Fruit fly (Drosophila melanogaster) whole organism, embryonic: Measurements from ENCODE around the gene Pde11.

Source experiments
- Abd-B ChIP-seq: fragments of 200-800 bp; sonication (Bioruptor generic); optimal IDR thresholded peaks from 2 replicates; lab custom pipeline; 2018; ENCODE audit warnings: missing biosample characterization, mild to moderate bottlenecking, missing genetic modification characterization, moderate library complexity
- Atf-2 ChIP-seq: fragments of 200-800 bp; sonication (Bioruptor generic); optimal IDR thresholded peaks from 2 replicates; lab custom pipeline; 2016; ENCODE audit warnings: missing biosample characterization, missing genetic modification characterization
- Atf3 ChIP-seq: fragments of 200-800 bp; sonication (Bioruptor generic); optimal IDR thresholded peaks from 3 replicates; lab custom pipeline; 2016; ENCODE audit warnings: missing biosample characterization, missing genetic modification characterization
- CG10654 ChIP-seq: fragments of 200-800 bp; sonication (Bioruptor generic); optimal IDR thresholded peaks from 2 replicates; lab custom pipeline; 2016; ENCODE audit warnings: missing biosample characterization, missing genetic modification characterization
- CG1233 ChIP-seq: fragments of 200-800 bp; sonication (Bioruptor generic); optimal IDR thresholded peaks from 4 replicates; lab custom pipeline; 2018; ENCODE audit warnings: missing biosample characterization, mild to moderate bottlenecking, missing genetic modification characterization
- CG13296 ChIP-seq: fragments of 200-800 bp; sonication (Bioruptor generic); optimal IDR thresholded peaks from 3 replicates; lab custom pipeline; 2018; ENCODE audit warnings: missing biosample characterization, mild to moderate bottlenecking, missing genetic modification characterization
- CG13624 ChIP-seq: fragments of 200-800 bp; sonication (Bioruptor generic); optimal IDR thresholded peaks from 2 replicates; lab custom pipeline; 2016; ENCODE audit warnings: missing biosample characterization, missing genetic modification characterization
- CG15479 ChIP-seq: fragments of 200-800 bp; sonication (Bioruptor generic); optimal IDR thresholded peaks from 3 replicates; lab custom pipeline; 2019; ENCODE audit warnings: missing biosample characterization, mild to moderate bottlenecking, missing genetic modification characterization, moderate library complexity
- CG17359 ChIP-seq: fragments of 200-800 bp; sonication (Bioruptor generic); optimal IDR thresholded peaks from 3 replicates; lab custom pipeline; 2018; ENCODE audit warnings: missing biosample characterization, mild to moderate bottlenecking, missing genetic modification characterization, moderate library complexity
- CG17829 ChIP-seq: fragments of 200-800 bp; optimal IDR thresholded peaks from 2 replicates; lab custom pipeline; 2019; ENCODE audit warnings: missing biosample characterization, mild to moderate bottlenecking, missing genetic modification characterization, moderate library complexity
- CG2202 ChIP-seq: fragments of 200-800 bp; sonication (Bioruptor generic); optimal IDR thresholded peaks from 2 replicates; lab custom pipeline; 2018; ENCODE audit warnings: missing biosample characterization, mild to moderate bottlenecking, missing genetic modification characterization
- CG31441 ChIP-seq: fragments of 200-800 bp; sonication (Bioruptor generic); IDR thresholded peaks from 2 replicates; pipeline ENCODE4 v1.3.6; 2022; ENCODE audit warnings: missing biosample characterization, missing genetic modification characterization
- CG32767 ChIP-seq: fragments of 200-800 bp; sonication (Bioruptor generic); IDR thresholded peaks from 2 replicates; pipeline ENCODE4 v1.3.6; 2022; ENCODE audit warnings: missing biosample characterization, missing genetic modification characterization
- CG33557 ChIP-seq: fragments of 200-800 bp; sonication (Bioruptor generic); optimal IDR thresholded peaks from 2 replicates; lab custom pipeline; 2019; ENCODE audit warnings: missing biosample characterization, mild to moderate bottlenecking, missing genetic modification characterization, moderate library complexity
- CG4328 ChIP-seq: fragments of 200-800 bp; sonication (Bioruptor generic); optimal IDR thresholded peaks from 3 replicates; lab custom pipeline; 2017; ENCODE audit warnings: missing biosample characterization, missing genetic modification reagents, missing genetic modification characterization
- CG4854 ChIP-seq: fragments of 200-800 bp; sonication (Bioruptor generic); optimal IDR thresholded peaks from 2 replicates; lab custom pipeline; 2016; ENCODE audit warnings: missing biosample characterization, missing genetic modification characterization, inconsistent platforms
- CG6683 ChIP-seq: fragments of 200-800 bp; sonication (Bioruptor generic); optimal IDR thresholded peaks from 2 replicates; lab custom pipeline; 2017; ENCODE audit warnings: missing biosample characterization, mild to moderate bottlenecking, missing genetic modification characterization, missing genetic modification reagents
- CG7357 ChIP-seq: fragments of 200-800 bp; sonication (Bioruptor generic); IDR thresholded peaks from 3 replicates; pipeline ENCODE4 v1.3.6; 2022; ENCODE audit warnings: missing biosample characterization, missing genetic modification characterization
- Chrac-16 ChIP-seq: fragments of 200-800 bp; sonication (Bioruptor generic); optimal IDR thresholded peaks from 3 replicates; lab custom pipeline; 2016; ENCODE audit warnings: missing biosample characterization, missing genetic modification characterization
- Dp ChIP-seq: fragments of 200-800 bp; sonication (Bioruptor generic); optimal IDR thresholded peaks from 2 replicates; lab custom pipeline; 2018; ENCODE audit warnings: missing biosample characterization, mild to moderate bottlenecking, missing genetic modification characterization, moderate library complexity
- ERR ChIP-seq: fragments of 200-800 bp; sonication (Bioruptor generic); optimal IDR thresholded peaks from 2 replicates; lab custom pipeline; 2016; ENCODE audit warnings: missing biosample characterization, missing genetic modification characterization
- HLH3B ChIP-seq: fragments of 200-800 bp; sonication (Bioruptor generic); IDR thresholded peaks from 2 replicates; pipeline ENCODE4 v1.3.6; 2022; ENCODE audit warnings: missing biosample characterization, missing genetic modification characterization
- Hmx ChIP-seq: fragments of 200-800 bp; sonication (Bioruptor generic); optimal IDR thresholded peaks from 2 replicates; lab custom pipeline; 2016; ENCODE audit warnings: missing biosample characterization, missing genetic modification characterization
- Neu2 ChIP-seq: fragments of 200-800 bp; sonication (Bioruptor generic); optimal IDR thresholded peaks from 3 replicates; lab custom pipeline; 2016; ENCODE audit warnings: missing biosample characterization, missing genetic modification characterization, borderline replicate concordance
- NfI ChIP-seq: fragments of 200-800 bp; sonication (Bioruptor generic); optimal IDR thresholded peaks from 3 replicates; lab custom pipeline; 2018; ENCODE audit warnings: missing biosample characterization, mild to moderate bottlenecking, missing genetic modification characterization, moderate library complexity
- Poxn ChIP-seq: fragments of 200-800 bp; sonication (Bioruptor generic); IDR thresholded peaks from 2 replicates; pipeline ENCODE4 v1.3.6; 2022; ENCODE audit warnings: missing biosample characterization, missing genetic modification characterization
- Six4 ChIP-seq: fragments of 200-800 bp; sonication (Bioruptor generic); optimal IDR thresholded peaks from 2 replicates; lab custom pipeline; 2016; ENCODE audit warnings: missing biosample characterization, missing genetic modification characterization
- cad ChIP-seq: fragments of >200 bp; optimal IDR thresholded peaks from 2 replicates; lab custom pipeline; 2017; ENCODE audit warnings: missing biosample characterization, missing genetic modification characterization
- chm ChIP-seq: fragments of 200-800 bp; sonication (Bioruptor generic); IDR thresholded peaks from 2 replicates; pipeline ENCODE4 v1.3.6; 2022; ENCODE audit warnings: missing biosample characterization, missing genetic modification characterization
- croc ChIP-seq: fragments of 200-800 bp; sonication (Bioruptor generic); conservative IDR thresholded peaks from 3 replicates; pipeline ENCODE4 v1.3.6; 2022; ENCODE audit warnings: missing biosample characterization, missing genetic modification characterization
- danr ChIP-seq: fragments of 200-800 bp; sonication (Bioruptor generic); IDR thresholded peaks from 2 replicates; pipeline ENCODE4 v1.3.6; 2022; ENCODE audit warnings: missing biosample characterization, missing genetic modification characterization
- disco-r ChIP-seq: fragments of 200-800 bp; sonication (Bioruptor generic); optimal IDR thresholded peaks from 2 replicates; lab custom pipeline; 2016; ENCODE audit warnings: missing biosample characterization, missing genetic modification characterization
- fd96Cb ChIP-seq: fragments of 200-800 bp; sonication (Bioruptor generic); optimal IDR thresholded peaks from 2 replicates; lab custom pipeline; 2018; ENCODE audit warnings: missing biosample characterization, mild to moderate bottlenecking, missing genetic modification characterization, moderate library complexity
- gem ChIP-seq: fragments of 200-800 bp; sonication (Bioruptor generic); optimal IDR thresholded peaks from 2 replicates; lab custom pipeline; 2019; ENCODE audit warnings: missing biosample characterization, mild to moderate bottlenecking, missing genetic modification characterization, moderate library complexity
- grau ChIP-seq: fragments of 200-800 bp; optimal IDR thresholded peaks from 3 replicates; lab custom pipeline; 2019; ENCODE audit warnings: missing biosample characterization, mild to moderate bottlenecking, missing genetic modification characterization, moderate library complexity
- h ChIP-seq: fragments of >200 bp; optimal IDR thresholded peaks from 2 replicates; lab custom pipeline; 2017
- her ChIP-seq: fragments of 200-800 bp; sonication (Bioruptor generic); optimal IDR thresholded peaks from 2 replicates; lab custom pipeline; 2016; ENCODE audit warnings: missing biosample characterization, missing genetic modification characterization
- ken ChIP-seq: fragments of 200-800 bp; sonication (Bioruptor generic); IDR thresholded peaks from 3 replicates; pipeline ENCODE4 v1.3.6; 2022; ENCODE audit warnings: missing biosample characterization, missing genetic modification characterization
- lmd ChIP-seq: fragments of 200-800 bp; sonication (Bioruptor generic); IDR thresholded peaks from 2 replicates; pipeline ENCODE4 v1.3.6; 2022; ENCODE audit warnings: missing biosample characterization, missing genetic modification characterization
- maf-S ChIP-seq: fragments of 200-800 bp; sonication (Bioruptor generic); optimal IDR thresholded peaks from 2 replicates; lab custom pipeline; 2016; ENCODE audit warnings: missing biosample characterization, missing genetic modification characterization
- onecut ChIP-seq: fragments of 200-800 bp; sonication (Bioruptor generic); IDR thresholded peaks from 2 replicates; pipeline ENCODE4 v1.3.6; 2022; ENCODE audit warnings: missing biosample characterization, missing genetic modification characterization
- pnt ChIP-seq: fragments of 200-800 bp; sonication (Bioruptor generic); optimal IDR thresholded peaks from 3 replicates; lab custom pipeline; 2016; ENCODE audit warnings: missing biosample characterization, missing genetic modification characterization
- ro ChIP-seq: fragments of 200-800 bp; sonication (Bioruptor generic); IDR thresholded peaks from 2 replicates; pipeline ENCODE4 v1.3.6; 2022; ENCODE audit warnings: missing biosample characterization, missing genetic modification characterization
- salm ChIP-seq: fragments of 200-800 bp; sonication (Bioruptor generic); optimal IDR thresholded peaks from 2 replicates; lab custom pipeline; 2018; ENCODE audit warnings: missing biosample characterization, mild to moderate bottlenecking, missing genetic modification characterization
- sd ChIP-seq: fragments of 200-800 bp; sonication (Bioruptor generic); optimal IDR thresholded peaks from 3 replicates; lab custom pipeline; 2018; ENCODE audit warnings: missing biosample characterization, mild to moderate bottlenecking, missing genetic modification characterization, moderate library complexity
- stc ChIP-seq: fragments of 200-800 bp; sonication (Bioruptor generic); IDR thresholded peaks from 2 replicates; pipeline ENCODE4 v1.3.6; 2022; ENCODE audit warnings: missing biosample characterization, missing genetic modification characterization
- tll ChIP-seq, 2 experiments: fragments of 200-800 bp in 1 of 2; fragments of >200 bp in 1 of 2; sonication (Bioruptor generic) in 1 of 2; optimal IDR thresholded peaks; 2 replicates each; lab custom pipeline; 2017 to 2019; ENCODE audit warnings: missing biosample characterization in 2 of 2, missing genetic modification characterization in 2 of 2, mild to moderate bottlenecking in 1 of 2, moderate library complexity in 1 of 2
- usp ChIP-seq: fragments of >200 bp; optimal IDR thresholded peaks from 2 replicates; lab custom pipeline; 2017; ENCODE audit warnings: missing biosample characterization, missing genetic modification characterization
- wek ChIP-seq: fragments of 200-800 bp; sonication (Bioruptor generic); optimal IDR thresholded peaks from 3 replicates; lab custom pipeline; 2018; ENCODE audit warnings: missing biosample characterization, mild to moderate bottlenecking, missing genetic modification characterization, moderate library complexity
- zen2 ChIP-seq: fragments of 200-800 bp; sonication (Bioruptor generic); IDR thresholded peaks from 3 replicates; pipeline ENCODE4 v1.3.6; 2022; ENCODE audit warnings: missing biosample characterization, missing genetic modification characterization; ENCODE audit not compliant: partially characterized antibody
- zfh1 ChIP-seq: fragments of 200-800 bp; sonication (Bioruptor generic); IDR thresholded peaks from 3 replicates; pipeline ENCODE4 v1.3.6; 2022; ENCODE audit warnings: missing biosample characterization, missing genetic modification characterization

Gene Pde11

dm6 chr2L:18626987-18627386, 36.8 kb upstream of the Pde11 start (continued):
- no peak for TF ChIP-seq zen2 (GFP tag; lab: Robert Waterston, UW)
- peak; percentile 65 for TF ChIP-seq CG32767 (GFP tag; lab: Robert Waterston, UW)
- TF ChIP-seq cad (GFP tag; lab: Kevin White, UChicago): no peak
- no peak for TF ChIP-seq Neu2 (GFP tag; lab: Kevin White, UChicago)
- TF ChIP-seq CG17359: peak; percentile 85
- TF ChIP-seq danr (GFP tag; lab: Robert Waterston, UW): peak; percentile 43; the same call in 1 of the 2 replicates
- peak; percentile 78 for TF ChIP-seq CG13624 (GFP tag; lab: Kevin White, UChicago)
- peak; percentile 85 for TF ChIP-seq sd
- no peak for TF ChIP-seq Abd-B
- TF ChIP-seq h (lab: Kevin White, UChicago): no peak
- TF ChIP-seq grau (tag; lab: Kevin White, UChicago): peak; percentile 65
- peak; percentile 86 for TF ChIP-seq CG13296
- TF ChIP-seq HLH3B (GFP tag; lab: Robert Waterston, UW): peak; percentile 75; the same call in 1 of the 2 replicates
- peak; percentile 22; the same call in 1 of the 2 replicates for TF ChIP-seq lmd
- TF ChIP-seq Poxn: no peak
- peak; percentile 27 for TF ChIP-seq CG10654 (GFP tag; lab: Kevin White, UChicago)
- TF ChIP-seq ro (GFP tag; lab: Robert Waterston, UW): no peak
- TF ChIP-seq onecut (GFP tag; lab: Robert Waterston, UW): peak; percentile 71
- TF ChIP-seq ken (GFP tag; lab: Robert Waterston, UW): 0 out of 3 replicates have a peak, but pooled peaks have one; percentile 46
- peak; percentile 67; the same call in 2 of the 3 replicates for TF ChIP-seq zfh1
- peak; percentile 19 for TF ChIP-seq CG17829 (tag; lab: Kevin White, UChicago)
- peak; percentile 79 for TF ChIP-seq Atf3 (GFP tag; lab: Kevin White, UChicago)
- no peak for TF ChIP-seq Hmx
- peak; percentile 81 for TF ChIP-seq Atf-2
- TF ChIP-seq chm (GFP tag; lab: Robert Waterston, UW): peak; percentile 85
- no peak for TF ChIP-seq Dp (GFP tag; lab: Kevin White, UChicago)
- peak; percentile 48 for TF ChIP-seq Six4 (GFP tag; lab: Kevin White, UChicago)
- peak; percentile 85 for TF ChIP-seq maf-S (GFP tag; lab: Kevin White, UChicago)
- TF ChIP-seq stc (GFP tag; lab: Robert Waterston, UW): peak; percentile 52; the same call in 1 of the 2 replicates
- TF ChIP-seq CG33557 (GFP tag; lab: Kevin White, UChicago): peak; percentile 64
- TF ChIP-seq CG4328 (GFP tag; lab: Kevin White, UChicago): peak; percentile 56
- TF ChIP-seq CG4854 (GFP tag; lab: Kevin White, UChicago): peak; percentile 90
- TF ChIP-seq her (GFP tag; lab: Kevin White, UChicago): peak; percentile 80
- peak; percentile 83 for TF ChIP-seq gem
- TF ChIP-seq CG31441: peak; percentile 59; the same call in 1 of the 2 replicates
- TF ChIP-seq wek (GFP tag; lab: Kevin White, UChicago): peak; percentile 80
- peak; percentile 77 for TF ChIP-seq ERR (GFP tag; lab: Kevin White, UChicago)
- no peak for TF ChIP-seq croc
- peak; percentile 80 for TF ChIP-seq CG6683
- TF ChIP-seq fd96Cb: peak; percentile 36
- TF ChIP-seq Chrac-16 (GFP tag; lab: Kevin White, UChicago): peak; percentile 10
- peak; percentile 91 for TF ChIP-seq CG2202
- TF ChIP-seq CG15479 (GFP tag; lab: Kevin White, UChicago): peak; percentile 78
- TF ChIP-seq CG7357 (GFP tag; lab: Robert Waterston, UW): no peak
- TF ChIP-seq usp (GFP tag; lab: Kevin White, UChicago): no peak
- peak in 1 of 2 experiments; percentile 68 for TF ChIP-seq tll (GFP tag; optimal IDR thresholded peaks at IDR 0.05; lab: Kevin White, UChicago)
- peak; percentile 77 for TF ChIP-seq pnt (GFP tag; lab: Kevin White, UChicago)
- peak; percentile 76 for TF ChIP-seq CG1233 (GFP tag; lab: Kevin White, UChicago)
- TF ChIP-seq disco-r (GFP tag; lab: Kevin White, UChicago): peak; percentile 76
- TF ChIP-seq salm (tag; lab: Kevin White, UChicago): peak; percentile 79
- TF ChIP-seq NfI: peak; percentile 57
